Fruit fly (Drosophila melanogaster) whole organism, wandering third instar larva: Measurements from ENCODE around the gene CG8097.
A peak's percentile ranks its signal among the peaks of the same experiment; 100 is the strongest.

ENCODE experiments used
- Abd-B ChIP-seq: fragments of >200 bp; optimal IDR thresholded peaks from 2 replicates; lab custom pipeline; 2017; ENCODE audit warnings: missing biosample characterization, missing genetic modification characterization
- CG32264 ChIP-seq: fragments of 200-800 bp; sonication (Bioruptor generic); optimal IDR thresholded peaks from 2 replicates; lab custom pipeline; 2016; ENCODE audit warnings: missing biosample characterization, missing genetic modification characterization
- CG9705 ChIP-seq: fragments of 200-800 bp; sonication (Bioruptor generic); optimal IDR thresholded peaks from 2 replicates; lab custom pipeline; 2018; ENCODE audit warnings: missing biosample characterization, mild to moderate bottlenecking, missing genetic modification characterization
- CrebA ChIP-seq: fragments of 200-800 bp; sonication (Bioruptor generic); optimal IDR thresholded peaks from 2 replicates; lab custom pipeline; 2016; ENCODE audit warnings: missing biosample characterization, mild to moderate bottlenecking, missing genetic modification characterization, borderline replicate concordance
- Dfd ChIP-seq: fragments of >200 bp; optimal IDR thresholded peaks from 2 replicates; lab custom pipeline; 2017; ENCODE audit warnings: missing biosample characterization, missing genetic modification characterization
- Dif ChIP-seq: fragments of 200-275, 200-300 bp; sonication (Bioruptor generic); optimal IDR thresholded peaks from 2 replicates; lab custom pipeline; 2018; ENCODE audit warnings: missing biosample characterization, missing genetic modification characterization; ENCODE audit not compliant: partially characterized antibody
- HLH106 ChIP-seq: fragments of 200-800 bp; optimal IDR thresholded peaks from 3 replicates; lab custom pipeline; 2019; ENCODE audit warnings: missing biosample characterization, mild to moderate bottlenecking, missing genetic modification characterization, moderate library complexity
- Hnf4 ChIP-seq: fragments of 200-800 bp; sonication (Bioruptor generic); optimal IDR thresholded peaks from 2 replicates; lab custom pipeline; 2016; ENCODE audit warnings: missing biosample characterization, mild to moderate bottlenecking, missing genetic modification characterization
- Hr83 ChIP-seq: fragments of 200-300 bp; sonication (Bioruptor generic); optimal IDR thresholded peaks from 2 replicates; lab custom pipeline; 2016; ENCODE audit warnings: missing biosample characterization, mild to moderate bottlenecking, missing genetic modification characterization, moderate library complexity; ENCODE audit not compliant: poor library complexity, severe bottlenecking
- Jra ChIP-seq: sonication (Bioruptor generic); optimal IDR thresholded peaks from 2 replicates; lab custom pipeline; 2016; ENCODE audit warnings: missing biosample characterization, missing genetic modification characterization
- Myc ChIP-seq: fragments of >200 bp; optimal IDR thresholded peaks from 2 replicates; lab custom pipeline; 2017
- N ChIP-seq: fragments of >200 bp; optimal IDR thresholded peaks from 2 replicates; lab custom pipeline; 2018; ENCODE audit warnings: missing biosample characterization, missing external identifiers, missing genetic modification characterization
- OdsH ChIP-seq: fragments of 200-800 bp; sonication (Bioruptor generic); optimal IDR thresholded peaks from 2 replicates; lab custom pipeline; 2016; ENCODE audit warnings: missing biosample characterization, mild to moderate bottlenecking, missing genetic modification characterization
- Rel ChIP-seq, 2 experiments: fragments of 200-800 bp; sonication (Bioruptor generic) in 1 of 2; optimal IDR thresholded peaks; 2 replicates in 1 of 2; 3 replicates in 1 of 2; lab custom pipeline; 2016 to 2019; ENCODE audit warnings: mild to moderate bottlenecking in 2 of 2, missing biosample characterization in 2 of 2, missing genetic modification characterization in 2 of 2, moderate library complexity in 1 of 2
- Vsx2 ChIP-seq: fragments of 200-300, 225-300 bp; sonication (Bioruptor generic); optimal IDR thresholded peaks from 2 replicates; lab custom pipeline; 2018; ENCODE audit warnings: missing biosample characterization, missing genetic modification characterization; ENCODE audit not compliant: partially characterized antibody
- br ChIP-seq: fragments of 200-800 bp; sonication (Bioruptor generic); optimal IDR thresholded peaks from 2 replicates; lab custom pipeline; 2016; ENCODE audit warnings: missing biosample characterization, missing genetic modification characterization
- brk ChIP-seq: fragments of 200-800 bp; sonication (Bioruptor generic); optimal IDR thresholded peaks from 2 replicates; lab custom pipeline; 2016; ENCODE audit warnings: missing biosample characterization, mild to moderate bottlenecking, missing genetic modification characterization
- dl ChIP-seq, 2 experiments: fragments of 175-275, 200-275 bp in 1 of 2; fragments of 200-275 bp in 1 of 2; sonication (Bioruptor generic); optimal IDR thresholded peaks; lab custom pipeline; 2018; ENCODE audit warnings: mild to moderate bottlenecking in 2 of 2, missing biosample characterization in 2 of 2, missing genetic modification characterization in 2 of 2, moderate library complexity in 2 of 2; ENCODE audit not compliant: partially characterized antibody in 2 of 2, insufficient read depth in 1 of 2
- dsf ChIP-seq: sonication (Bioruptor generic); optimal IDR thresholded peaks from 2 replicates; lab custom pipeline; 2016; ENCODE audit warnings: missing biosample characterization, missing genetic modification characterization, borderline replicate concordance
- foxo ChIP-seq, 2 experiments: fragments of 200-800 bp; sonication (Bioruptor generic); optimal IDR thresholded peaks; 2 replicates in 1 of 2; 3 replicates in 1 of 2; lab custom pipeline; 2016 to 2017; ENCODE audit warnings: missing biosample characterization in 2 of 2, missing genetic modification characterization in 2 of 2
- fru ChIP-seq: fragments of 200-800 bp; sonication (Bioruptor generic); optimal IDR thresholded peaks from 3 replicates; lab custom pipeline; 2016; ENCODE audit warnings: missing biosample characterization, mild to moderate bottlenecking, missing genetic modification characterization
- h ChIP-seq: fragments of 200-800 bp; sonication (Bioruptor generic); optimal IDR thresholded peaks from 3 replicates; lab custom pipeline; 2016; ENCODE audit warnings: missing biosample characterization, mild to moderate bottlenecking, missing genetic modification characterization
- jim ChIP-seq: fragments of 175-275, 200-325 bp; sonication (Bioruptor generic); optimal IDR thresholded peaks from 2 replicates; lab custom pipeline; 2016; ENCODE audit warnings: missing biosample characterization, mild to moderate bottlenecking, missing genetic modification characterization
- lola ChIP-seq: fragments of >200 bp; optimal IDR thresholded peaks from 2 replicates; lab custom pipeline; 2017; ENCODE audit warnings: missing biosample characterization, missing genetic modification characterization
- psq ChIP-seq: fragments of 200-800 bp; sonication (Bioruptor generic); optimal IDR thresholded peaks from 3 replicates; lab custom pipeline; 2017; ENCODE audit warnings: missing biosample characterization, mild to moderate bottlenecking, missing genetic modification characterization, moderate library complexity
- rgr ChIP-seq: fragments of 200-800 bp; sonication (Bioruptor generic); optimal IDR thresholded peaks from 3 replicates; lab custom pipeline; 2016; ENCODE audit warnings: missing biosample characterization, mild to moderate bottlenecking, missing genetic modification characterization
- sage ChIP-seq: fragments of 200-800 bp; sonication (Bioruptor generic); optimal IDR thresholded peaks from 2 replicates; lab custom pipeline; 2016; ENCODE audit warnings: missing biosample characterization, mild to moderate bottlenecking, missing genetic modification characterization
- sv ChIP-seq: fragments of 200-800 bp; sonication (Bioruptor generic); optimal IDR thresholded peaks from 3 replicates; lab custom pipeline; 2016; ENCODE audit warnings: missing biosample characterization, missing genetic modification characterization
- tai ChIP-seq: sonication (Bioruptor generic); optimal IDR thresholded peaks from 2 replicates; lab custom pipeline; 2016; ENCODE audit warnings: missing biosample characterization, missing genetic modification characterization
- usp ChIP-seq: fragments of >200 bp; optimal IDR thresholded peaks from 2 replicates; lab custom pipeline; 2017; ENCODE audit warnings: missing biosample characterization, missing genetic modification characterization
- woc ChIP-seq: sonication (Bioruptor generic); optimal IDR thresholded peaks from 2 replicates; lab custom pipeline; 2016; ENCODE audit warnings: missing biosample characterization, mild to moderate bottlenecking, missing genetic modification characterization

CG8097 gene

dm6 chrX:15623809-15624208 is 40.9 kb downstream of the CG8097 start:
- TF ChIP-seq dl (GFP tag; optimal IDR thresholded peaks at IDR 0.05; lab: Kevin White, UChicago; ENCODE audit: insufficient read depth in 1 of 2, partially characterized antibody in 2 of 2), result no peak
- no peak for TF ChIP-seq tai (GFP tag; lab: Kevin White, UChicago)
- no peak for TF ChIP-seq Vsx2 (GFP tag; lab: Kevin White, UChicago)
- TF ChIP-seq, all 38 proteins: peak for 0

dm6 chrX:15626279-15626678 is 43.3 kb downstream of the CG8097 start:
- TF ChIP-seq sage (GFP tag; lab: Kevin White, UChicago) (no peak), brk (no peak), woc (GFP tag; lab: Kevin White, UChicago) (no peak), Jra (GFP tag; lab: Kevin White, UChicago) (no peak), Hnf4 (GFP tag; lab: Kevin White, UChicago) (no peak), OdsH (GFP tag; lab: Kevin White, UChicago) (no peak), dsf (GFP tag; lab: Kevin White, UChicago) (no peak), tai (GFP tag; lab: Kevin White, UChicago) (no peak), Vsx2 (GFP tag; lab: Kevin White, UChicago) (peak; percentile 91), Dif (GFP tag; lab: Kevin White, UChicago) (peak; percentile 83), rgr (GFP tag; lab: Kevin White, UChicago) (peak; percentile 16), foxo (GFP tag; optimal IDR thresholded peaks at IDR 0.05; lab: Kevin White, UChicago) (peak in 1 of 2 experiments; percentile 3), h (no peak), Dfd (no peak), Rel (GFP tag; optimal IDR thresholded peaks at IDR 0.05; lab: Kevin White, UChicago) (no peak), Rel (tag; optimal IDR thresholded peaks at IDR 0.05; lab: Kevin White, UChicago) (peak; percentile 5), sv (GFP tag; lab: Kevin White, UChicago) (no peak), br (GFP tag; lab: Kevin White, UChicago) (no peak), jim (GFP tag; lab: Kevin White, UChicago) (no peak), Hr83 (GFP tag; lab: Kevin White, UChicago) (peak; percentile 33), HLH106 (tag; lab: Kevin White, UChicago) (no peak), CrebA (GFP tag; lab: Kevin White, UChicago) (peak; percentile 16), dl (GFP tag; optimal IDR thresholded peaks at IDR 0.05; lab: Kevin White, UChicago; ENCODE audit: insufficient read depth in 1 of 2, partially characterized antibody in 2 of 2) (peak in 1 of 2 experiments; percentile 51), fru (GFP tag; lab: Kevin White, UChicago) (no peak), lola (GFP tag; lab: Kevin White, UChicago) (no peak), N (GFP tag; lab: Kevin White, UChicago) (no peak), Myc (lab: Kevin White, UChicago) (no peak), psq (GFP tag; lab: Kevin White, UChicago) (no peak), Abd-B (GFP tag; lab: Kevin White, UChicago) (no peak)
- TF ChIP-seq, all 38 proteins: peak for 8

- no peak for TF ChIP-seq dl (GFP tag; optimal IDR thresholded peaks at IDR 0.05; lab: Kevin White, UChicago; ENCODE audit: insufficient read depth in 1 of 2, partially characterized antibody in 2 of 2)
- TF ChIP-seq h, result no peak
- no peak for TF ChIP-seq Hnf4 (GFP tag; lab: Kevin White, UChicago)
- TF ChIP-seq dsf (GFP tag; lab: Kevin White, UChicago), result no peak
- TF ChIP-seq Dfd, result no peak
- TF ChIP-seq br (GFP tag; lab: Kevin White, UChicago), result no peak
- TF ChIP-seq lola (GFP tag; lab: Kevin White, UChicago), result no peak
- no peak for TF ChIP-seq sage (GFP tag; lab: Kevin White, UChicago)
- TF ChIP-seq CG32264, result no peak
- TF ChIP-seq brk, result no peak
- TF ChIP-seq CG9705, result no peak
Observed at dm6 chrX:15629962-15630361, 47.0 kb downstream of the CG8097 start.

dm6 chrX:15630815-15631214 is 47.9 kb downstream of the CG8097 start:
- TF ChIP-seq psq (GFP tag; lab: Kevin White, UChicago), result no peak
- TF ChIP-seq Hnf4 (GFP tag; lab: Kevin White, UChicago), result no peak
- TF ChIP-seq Rel (GFP tag; optimal IDR thresholded peaks at IDR 0.05; lab: Kevin White, UChicago), result no peak
- TF ChIP-seq Rel (tag; optimal IDR thresholded peaks at IDR 0.05; lab: Kevin White, UChicago), result no peak
- TF ChIP-seq CG9705, result no peak
- TF ChIP-seq Vsx2 (GFP tag; lab: Kevin White, UChicago), result no peak
- no peak for TF ChIP-seq usp (GFP tag; lab: Kevin White, UChicago)
- TF ChIP-seq Jra (GFP tag; lab: Kevin White, UChicago), result no peak
- TF ChIP-seq foxo (GFP tag; optimal IDR thresholded peaks at IDR 0.05; lab: Kevin White, UChicago), result no peak
